Worm (Caenorhabditis elegans) whole organism, young adult: Measurements from ENCODE around the gene mltn-13.

Experiments used
- B0019.2 ChIP-seq: fragments of 200-800 bp; sonication (Bioruptor generic); conservative IDR thresholded peaks from 2 replicates; pipeline ENCODE4 v1.3.6; 2022; ENCODE audit warnings: missing genetic modification reagents, missing genetic modification characterization, missing compliant biosample characterization
- B0261.1 ChIP-seq: sonication (generic microtip); optimal IDR thresholded peaks from 2 replicates; lab custom pipeline; 2016; ENCODE audit warnings: mild to moderate bottlenecking, missing genetic modification characterization, moderate library complexity, missing compliant biosample characterization
- B0336.3 ChIP-seq: fragments of 200-800 bp; sonication (Bioruptor generic); IDR thresholded peaks from 2 replicates; pipeline ENCODE4 v1.3.6; 2022; ENCODE audit warnings: missing genetic modification characterization, missing compliant biosample characterization
- C06A6.2 ChIP-seq: fragments of 200-800 bp; sonication (Bioruptor generic); conservative IDR thresholded peaks from 2 replicates; pipeline ENCODE4 v1.3.6; 2022; ENCODE audit warnings: missing genetic modification characterization, missing compliant biosample characterization
- F10E7.11 ChIP-seq: sonication (generic microtip); optimal IDR thresholded peaks from 2 replicates; lab custom pipeline; 2017; ENCODE audit warnings: mild to moderate bottlenecking, missing genetic modification characterization, moderate library complexity, missing compliant biosample characterization
- F33H1.4 ChIP-seq: fragments of 200-800 bp; sonication (Bioruptor generic); IDR thresholded peaks from 2 replicates; pipeline ENCODE4 v1.3.6; 2022; ENCODE audit warnings: missing genetic modification reagents, missing genetic modification characterization, missing compliant biosample characterization
- F37B4.10 ChIP-seq: fragments of 200-800 bp; sonication (Bioruptor generic); IDR thresholded peaks from 2 replicates; pipeline ENCODE4 v1.3.6; 2022; ENCODE audit warnings: missing genetic modification characterization, missing compliant biosample characterization
- F57A8.1 ChIP-seq: fragments of 200-800 bp; sonication (Bioruptor generic); optimal IDR thresholded peaks from 2 replicates; lab custom pipeline; 2018; ENCODE audit warnings: mild to moderate bottlenecking, missing genetic modification characterization, moderate library complexity, missing compliant biosample characterization
- T07F8.4 ChIP-seq: sonication (generic microtip); optimal IDR thresholded peaks from 2 replicates; lab custom pipeline; 2016; ENCODE audit warnings: mild to moderate bottlenecking, missing genetic modification characterization, moderate library complexity, missing compliant biosample characterization
- T26A5.8 ChIP-seq: sonication (generic microtip); optimal IDR thresholded peaks from 2 replicates; lab custom pipeline; 2016; ENCODE audit warnings: missing genetic modification characterization, missing compliant biosample characterization
- Y53F4B.3 ChIP-seq: fragments of 200-800 bp; sonication (Bioruptor generic); IDR thresholded peaks from 2 replicates; pipeline ENCODE4 v1.3.6; 2022; ENCODE audit warnings: missing genetic modification reagents, missing genetic modification characterization, missing compliant biosample characterization
- Y79H2A.3 ChIP-seq: fragments of 200-800 bp; sonication (Bioruptor generic); conservative IDR thresholded peaks from 2 replicates; pipeline ENCODE4 v1.3.6; 2022; ENCODE audit warnings: missing genetic modification reagents, missing genetic modification characterization, missing compliant biosample characterization
- attf-3 ChIP-seq: fragments of 200-800 bp; sonication (Bioruptor generic); conservative IDR thresholded peaks from 2 replicates; pipeline ENCODE4 v1.3.6; 2022; ENCODE audit warnings: missing genetic modification reagents, missing genetic modification characterization, missing compliant biosample characterization
- attf-5 ChIP-seq: fragments of 200-800 bp; sonication (Bioruptor generic); optimal IDR thresholded peaks from 2 replicates; lab custom pipeline; 2018; ENCODE audit warnings: mild to moderate bottlenecking, missing genetic modification characterization, missing compliant biosample characterization
- attf-6 ChIP-seq: fragments of 200-800 bp; sonication (Bioruptor generic); IDR thresholded peaks from 2 replicates; pipeline ENCODE4 v1.3.6; 2022; ENCODE audit warnings: missing genetic modification reagents, missing genetic modification characterization, missing compliant biosample characterization
- bed-2 ChIP-seq: fragments of 200-800 bp; sonication (Bioruptor generic); IDR thresholded peaks from 2 replicates; pipeline ENCODE4 v1.3.6; 2022; ENCODE audit warnings: missing genetic modification reagents, missing genetic modification characterization, missing compliant biosample characterization
- ccch-3 ChIP-seq: fragments of 200-800 bp; sonication (Bioruptor generic); optimal IDR thresholded peaks from 2 replicates; lab custom pipeline; 2018; ENCODE audit warnings: mild to moderate bottlenecking, missing genetic modification characterization, missing compliant biosample characterization
- cebp-2 ChIP-seq: fragments of 200-800 bp; sonication (Bioruptor generic); IDR thresholded peaks from 2 replicates; pipeline ENCODE4 v1.3.6; 2022; ENCODE audit warnings: missing genetic modification characterization, missing compliant biosample characterization
- ceh-40 ChIP-seq: fragments of 200-800 bp; sonication (Bioruptor generic); IDR thresholded peaks from 2 replicates; pipeline ENCODE4 v1.3.6; 2022; ENCODE audit warnings: missing genetic modification characterization, missing compliant biosample characterization
- dox-1 ChIP-seq: fragments of 200-800 bp; sonication (Bioruptor generic); IDR thresholded peaks from 2 replicates; pipeline ENCODE4 v1.3.6; 2022; ENCODE audit warnings: missing genetic modification reagents, missing genetic modification characterization, missing compliant biosample characterization
- dpff-1 ChIP-seq: sonication (generic microtip); optimal IDR thresholded peaks from 2 replicates; lab custom pipeline; 2017; ENCODE audit warnings: mild to moderate bottlenecking, missing genetic modification characterization, missing compliant biosample characterization
- dpl-1 ChIP-seq: fragments of 150-350 bp; optimal IDR thresholded peaks from 2 replicates; lab custom pipeline; 2014; ENCODE audit warnings: missing biosample characterization, missing genetic modification reagents, missing genetic modification characterization
- efl-1 ChIP-seq: fragments of 150-350 bp; optimal IDR thresholded peaks from 2 replicates; lab custom pipeline; 2014; ENCODE audit warnings: missing biosample characterization, missing genetic modification reagents, missing genetic modification characterization
- fkh-3 ChIP-seq: sonication (generic microtip); optimal IDR thresholded peaks from 2 replicates; lab custom pipeline; 2016; ENCODE audit warnings: mild to moderate bottlenecking, missing genetic modification characterization, missing compliant biosample characterization
- gei-17 ChIP-seq: fragments of 200-800 bp; sonication (Bioruptor generic); optimal IDR thresholded peaks from 2 replicates; lab custom pipeline; 2018; ENCODE audit warnings: mild to moderate bottlenecking, missing genetic modification characterization, missing compliant biosample characterization
- hlh-12 ChIP-seq: sonication (generic microtip); optimal IDR thresholded peaks from 2 replicates; lab custom pipeline; 2016; ENCODE audit warnings: missing genetic modification characterization, missing compliant biosample characterization
- hlh-26 ChIP-seq: fragments of 200-800 bp; sonication (Bioruptor generic); conservative IDR thresholded peaks from 2 replicates; pipeline ENCODE4 v1.3.6; 2022; ENCODE audit warnings: missing genetic modification reagents, missing genetic modification characterization, missing compliant biosample characterization
- hmg-1.2 ChIP-seq: fragments of 200-800 bp; sonication (Bioruptor generic); IDR thresholded peaks from 2 replicates; pipeline ENCODE4 v1.3.6; 2022; ENCODE audit warnings: missing genetic modification reagents, missing genetic modification characterization, missing compliant biosample characterization
- let-526 ChIP-seq: fragments of 200-800 bp; sonication (Bioruptor generic); IDR thresholded peaks from 2 replicates; pipeline ENCODE4 v1.3.6; 2022; ENCODE audit warnings: missing genetic modification reagents, missing genetic modification characterization, missing compliant biosample characterization
- let-607 ChIP-seq, 2 experiments: fragments of 200-800 bp in 1 of 2; sonication (Bioruptor generic) in 1 of 2; sonication (generic microtip) in 1 of 2; optimal IDR thresholded peaks; 2 replicates each; lab custom pipeline; 2016 to 2018; ENCODE audit warnings: mild to moderate bottlenecking in 2 of 2, missing compliant biosample characterization in 2 of 2, missing genetic modification characterization in 2 of 2, moderate library complexity in 2 of 2, missing genotype in 1 of 2
- lsy-27 ChIP-seq: sonication (generic microtip); optimal IDR thresholded peaks from 2 replicates; lab custom pipeline; 2017; ENCODE audit warnings: missing genetic modification characterization, mild to moderate bottlenecking, missing compliant biosample characterization, antibody characterized with exemption, missing genotype, borderline replicate concordance; ENCODE audit not compliant: insufficient read depth
- madf-10 ChIP-seq: sonication (generic microtip); optimal IDR thresholded peaks from 2 replicates; lab custom pipeline; 2016; ENCODE audit warnings: mild to moderate bottlenecking, missing genetic modification characterization, missing compliant biosample characterization
- madf-6 ChIP-seq: fragments of 200-800 bp; sonication (Bioruptor generic); IDR thresholded peaks from 2 replicates; pipeline ENCODE4 v1.3.6; 2022; ENCODE audit warnings: missing genetic modification reagents, missing genetic modification characterization, missing compliant biosample characterization
- nhr-120 ChIP-seq: fragments of 200-800 bp; sonication (Bioruptor generic); IDR thresholded peaks from 2 replicates; pipeline ENCODE4 v1.3.6; 2022; ENCODE audit warnings: missing genetic modification characterization, missing compliant biosample characterization
- rpc-1 ChIP-seq, 2 experiments: fragments of 150-350 bp in 1 of 2; sonication (generic microtip) in 1 of 2; optimal IDR thresholded peaks; 2 replicates each; lab custom pipeline; 2014 to 2018; ENCODE audit warnings: missing biosample characterization in 1 of 2, missing genetic modification characterization in 1 of 2, missing genetic modification reagents in 1 of 2, missing genotype in 1 of 2
- somi-1 ChIP-seq: fragments of 200-800 bp; sonication (Bioruptor generic); optimal IDR thresholded peaks from 2 replicates; lab custom pipeline; 2018; ENCODE audit warnings: mild to moderate bottlenecking, missing genetic modification characterization, missing compliant biosample characterization
- xnd-1 ChIP-seq: sonication (generic microtip); optimal IDR thresholded peaks from 2 replicates; lab custom pipeline; 2016; ENCODE audit warnings: missing genotype, missing genetic modification reagents, missing genetic modification characterization, missing compliant biosample characterization
- zim-3 ChIP-seq: sonication (generic microtip); optimal IDR thresholded peaks from 2 replicates; lab custom pipeline; 2017; ENCODE audit warnings: mild to moderate bottlenecking, missing genetic modification characterization, moderate library complexity, missing compliant biosample characterization
- ztf-25 ChIP-seq: fragments of 200-800 bp; sonication (Bioruptor generic); IDR thresholded peaks from 2 replicates; pipeline ENCODE4 v1.3.6; 2022; ENCODE audit warnings: missing genetic modification reagents, missing genetic modification characterization, missing compliant biosample characterization
- ztf-28 ChIP-seq: fragments of 200-800 bp; sonication (Bioruptor generic); IDR thresholded peaks from 2 replicates; pipeline ENCODE4 v1.3.6; 2022; ENCODE audit warnings: missing genetic modification reagents, missing genetic modification characterization, missing compliant biosample characterization
- ztf-6 ChIP-seq: fragments of 200-800 bp; sonication (Bioruptor generic); IDR thresholded peaks from 2 replicates; pipeline ENCODE4 v1.3.6; 2022; ENCODE audit warnings: missing genetic modification reagents, missing genetic modification characterization, missing compliant biosample characterization

The mltn-13 gene

ce11 chrX:4444073-4444472 is 4.1 kb downstream of the mltn-13 start (continued):
- TF ChIP-seq attf-6 = 0 out of 2 replicates have a peak, but pooled peaks have one; percentile 21
- TF ChIP-seq hlh-26 = no peak
- peak; percentile 84; the same call in 1 of the 2 replicates for TF ChIP-seq ceh-40 (GFP tag; lab: Robert Waterston, UW)
- TF ChIP-seq ztf-25 = peak; percentile 79; the same call in 1 of the 2 replicates
- peak; percentile 73 for TF ChIP-seq Y53F4B.3 (GFP tag; lab: Robert Waterston, UW)
- TF ChIP-seq bed-2 (GFP tag; lab: Robert Waterston, UW) = no peak
- peak; percentile 55; the same call in 1 of the 2 replicates for TF ChIP-seq madf-6 (GFP tag; lab: Robert Waterston, UW)
- no peak for TF ChIP-seq F33H1.4
- peak; percentile 43 for TF ChIP-seq lsy-27
- TF ChIP-seq Y79H2A.3 = 0 out of 2 replicates have a peak, but pooled peaks have one; percentile 35
- no peak for TF ChIP-seq nhr-120 (GFP tag; lab: Robert Waterston, UW)
- TF ChIP-seq B0019.2 (GFP tag; lab: Robert Waterston, UW) = no peak
- TF ChIP-seq F37B4.10 (GFP tag; lab: Robert Waterston, UW) = no peak
- TF ChIP-seq B0261.1 (tag; lab: Kevin White, UChicago) = peak; percentile 92
- TF ChIP-seq dox-1 (GFP tag; lab: Robert Waterston, UW) = peak; percentile 75
- TF ChIP-seq B0336.3 (GFP tag; lab: Robert Waterston, UW) = no peak
- no peak for TF ChIP-seq ztf-6 (GFP tag; lab: Robert Waterston, UW)
- peak; percentile 21 for TF ChIP-seq T07F8.4 (tag; lab: Kevin White, UChicago)
- TF ChIP-seq dpff-1 = no peak
- peak; percentile 78 for TF ChIP-seq hlh-12 (tag; lab: Kevin White, UChicago)
- TF ChIP-seq fkh-3 (tag; lab: Kevin White, UChicago) = no peak
- no peak for TF ChIP-seq F57A8.1
- TF ChIP-seq dpl-1 = no peak
- TF ChIP-seq efl-1 (GFP tag; lab: Kevin White, UChicago) = no peak
- TF ChIP-seq ztf-28 (GFP tag; lab: Robert Waterston, UW) = no peak
- TF ChIP-seq xnd-1 = no peak
- peak; percentile 37; the same call in 1 of the 2 replicates for TF ChIP-seq attf-3 (GFP tag; lab: Robert Waterston, UW)
- TF ChIP-seq hmg-1.2 (GFP tag; lab: Robert Waterston, UW) = peak; percentile 82
- TF ChIP-seq let-526 (GFP tag; lab: Robert Waterston, UW) = no peak
- TF ChIP-seq madf-10 (tag; lab: Kevin White, UChicago) = peak; percentile 50
- TF ChIP-seq rpc-1 (optimal IDR thresholded peaks at IDR 0.05; lab: Kevin White, UChicago) = peak; percentile 90
- TF ChIP-seq rpc-1 (tag; optimal IDR thresholded peaks at IDR 0.05; lab: Kevin White, UChicago) = peak; percentile 84
- TF ChIP-seq C06A6.2 = no peak
- TF ChIP-seq let-607 (tag; optimal IDR thresholded peaks at IDR 0.05; lab: Kevin White, UChicago) = peak in 1 of 2 experiments; percentile 17
- no peak for TF ChIP-seq F10E7.11
- no peak for TF ChIP-seq ccch-3 (GFP tag; lab: Kevin White, UChicago)
- TF ChIP-seq cebp-2 = no peak
- TF ChIP-seq gei-17 (GFP tag; lab: Kevin White, UChicago) = peak; percentile 26
- peak; percentile 53 for TF ChIP-seq T26A5.8
- TF ChIP-seq somi-1 (GFP tag; lab: Kevin White, UChicago) = peak; percentile 25
- TF ChIP-seq attf-5 (GFP tag; lab: Kevin White, UChicago) = peak; percentile 7
- TF ChIP-seq zim-3 = peak; percentile 62
